Worm (Caenorhabditis elegans): ENCODE measurements around the gene str-182.
A peak's percentile ranks its signal among the peaks of the same experiment; 100 is the strongest.

str-182 gene

DNA sequence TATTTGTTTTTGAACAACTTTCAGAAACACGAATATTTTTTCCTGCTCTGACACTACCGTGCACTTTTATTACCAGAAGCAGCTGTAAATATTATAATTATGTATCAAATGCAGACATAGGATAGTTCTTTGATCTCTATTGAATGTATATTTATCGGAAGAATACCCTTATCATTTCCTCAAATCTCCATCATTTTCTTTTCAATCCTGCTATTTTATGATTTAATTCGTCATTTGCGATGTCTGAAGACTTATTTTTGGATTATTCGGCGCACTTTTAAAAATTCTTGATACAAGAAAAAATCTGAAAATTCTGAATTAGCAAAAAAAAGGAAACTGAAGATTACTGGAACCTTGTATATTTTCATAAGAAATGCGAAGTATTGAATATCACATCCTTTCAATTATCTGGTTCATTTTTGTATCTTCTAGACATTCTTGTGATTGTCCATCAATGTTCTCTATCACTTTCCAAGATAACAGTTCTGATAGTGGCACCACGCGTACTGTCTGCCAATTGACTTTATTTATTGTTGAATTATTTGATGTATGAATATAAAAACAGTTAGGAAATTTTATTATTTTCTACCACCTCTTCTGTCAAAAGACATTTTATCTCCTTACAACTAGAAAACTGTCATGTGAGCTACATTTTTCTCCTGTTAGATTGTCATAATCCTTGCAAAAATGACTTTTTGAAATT is 10.9 kb upstream of the str-182 start:
- TF ChIP-seq nfya-1 (tag; optimal IDR thresholded peaks at IDR 0.05; ENCODE audit: insufficient read depth): no peak
- peak; percentile 68 for TF ChIP-seq elt-2 (tag; optimal IDR thresholded peaks at IDR 0.05)
- TF ChIP-seq pqm-1 (tag; optimal IDR thresholded peaks at IDR 0.05): peak; percentile 2

DNA sequence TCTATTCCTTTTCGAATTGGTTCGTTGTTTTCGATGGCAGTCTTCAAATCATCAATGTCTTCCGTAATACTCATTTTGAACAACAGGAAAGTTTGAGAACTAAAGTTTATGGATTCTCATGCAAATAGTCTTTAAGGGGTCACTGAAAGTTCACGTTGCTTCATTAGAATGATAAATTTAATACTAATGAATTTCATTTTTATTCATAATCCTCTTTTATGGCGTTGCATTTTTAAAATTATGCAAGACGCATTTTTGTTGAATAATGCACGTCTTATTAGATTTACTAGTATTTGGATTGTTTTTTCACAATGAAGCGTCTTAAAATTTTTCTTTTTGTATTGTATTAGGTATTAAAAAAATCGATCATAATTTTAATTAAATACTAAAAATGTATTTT is 9.9 kb upstream of the str-182 start, which contains the start of gene C12D8.9:
Gene C12D8.9, minus strand, starts transcription at position 101 of the 400 bp plus-strand sequence.
- no peak for TF ChIP-seq nhr-23 (tag; optimal IDR thresholded peaks at IDR 0.05)
- no peak for TF ChIP-seq sea-2 (GFP tag; optimal IDR thresholded peaks at IDR 0.05)
- TF ChIP-seq nfya-1 (tag; optimal IDR thresholded peaks at IDR 0.05; ENCODE audit: insufficient read depth): no peak
- no peak for TF ChIP-seq nhr-11 (tag; optimal IDR thresholded peaks at IDR 0.05)
- TF ChIP-seq aly-2 (tag; optimal IDR thresholded peaks at IDR 0.05): no peak
- no peak for TF ChIP-seq pha-4 (tag; optimal IDR thresholded peaks at IDR 0.05)
- no peak for TF ChIP-seq tbx-2 (tag; optimal IDR thresholded peaks at IDR 0.05)
- TF ChIP-seq nhr-76 (tag; optimal IDR thresholded peaks at IDR 0.05): no peak
- no peak for TF ChIP-seq nhr-77 (tag; optimal IDR thresholded peaks at IDR 0.05)
- TF ChIP-seq fos-1 (tag; optimal IDR thresholded peaks at IDR 0.05): no peak

DNA sequence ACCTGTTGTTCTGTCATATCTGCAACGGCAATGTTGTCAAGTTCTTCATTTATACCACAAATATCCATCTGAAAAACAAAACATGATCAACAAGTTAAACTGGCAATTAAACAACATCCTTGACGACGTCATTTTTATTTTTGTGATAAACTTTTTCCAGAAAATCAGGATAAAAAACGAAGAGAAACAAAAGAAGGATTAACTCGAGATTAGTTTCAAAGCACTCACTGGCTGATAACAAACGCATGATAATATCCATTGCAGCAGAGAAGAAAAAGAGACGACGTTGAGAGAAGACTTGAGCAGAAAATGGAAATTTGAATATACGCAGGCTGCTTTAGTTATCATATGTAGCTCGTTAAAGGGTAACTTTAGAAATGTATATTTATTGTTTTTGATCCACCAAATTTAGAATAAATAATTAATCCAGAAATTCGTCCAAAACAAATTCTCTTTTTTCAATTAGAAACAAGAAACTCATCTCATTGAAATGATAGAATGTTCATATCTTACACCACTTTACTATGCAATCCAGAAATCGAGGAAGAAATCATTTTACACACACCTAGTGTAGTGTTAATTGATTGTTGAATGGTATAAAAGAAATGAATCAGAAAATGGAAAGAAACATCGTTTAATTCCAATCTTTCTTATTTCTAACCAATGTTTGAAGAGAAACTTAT is 8.0 kb upstream of the str-182 start, which contains the start of the genes C12D8.21 and col-148:
Gene C12D8.21, minus strand, starts transcription at position 68 of the 683 bp plus-strand sequence.
Gene col-148, plus strand, starts transcription at position 633 of the 683 bp plus-strand sequence.
- TF ChIP-seq sea-2 (GFP tag; optimal IDR thresholded peaks at IDR 0.05): no peak

DNA sequence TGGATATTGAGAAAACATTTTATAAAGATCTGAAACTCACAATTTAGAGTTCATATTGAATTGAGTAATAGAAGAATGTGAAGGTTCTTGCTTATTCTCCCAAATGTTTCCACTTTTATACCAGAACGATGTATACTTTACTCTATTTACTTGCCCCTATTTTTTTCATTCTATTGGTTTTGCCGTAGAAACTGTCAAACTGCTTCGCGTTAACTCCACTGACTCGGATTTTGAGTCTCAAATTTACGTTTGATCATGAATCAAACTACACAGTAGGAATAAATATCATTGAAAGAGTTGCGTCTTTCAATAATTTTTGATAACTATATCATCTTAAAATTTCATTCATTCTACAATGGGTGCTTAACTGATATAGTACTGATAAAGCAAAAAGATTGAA is 6.6 kb upstream of the str-182 start, which contains the start of gene fipr-8:
Gene fipr-8, minus strand, starts transcription at position 101 of the 400 bp plus-strand sequence.
- TF ChIP-seq daf-12 (tag; optimal IDR thresholded peaks at IDR 0.05) (no peak), pqm-1 (tag; optimal IDR thresholded peaks at IDR 0.05) (no peak), nhr-67 (tag; optimal IDR thresholded peaks at IDR 0.05) (no peak), fos-1 (tag; optimal IDR thresholded peaks at IDR 0.05) (no peak), ceh-28 (tag; optimal IDR thresholded peaks at IDR 0.05) (no peak), nhr-28 (tag; optimal IDR thresholded peaks at IDR 0.05) (no peak), nhr-43 (tag; optimal IDR thresholded peaks at IDR 0.05; ENCODE audit: poor library complexity, severe bottlenecking) (no peak), nhr-237 (tag; optimal IDR thresholded peaks at IDR 0.05) (no peak), lsy-12 (tag; optimal IDR thresholded peaks at IDR 0.05) (no peak), unc-39 (tag; optimal IDR thresholded peaks at IDR 0.05) (no peak), ceh-16 (tag; optimal IDR thresholded peaks at IDR 0.05) (no peak), ZK546.5 (tag; optimal IDR thresholded peaks at IDR 0.05) (no peak), nhr-25 (tag; optimal IDR thresholded peaks at IDR 0.05) (no peak), fkh-2 (tag; optimal IDR thresholded peaks at IDR 0.05) (no peak), hmg-11 (tag; optimal IDR thresholded peaks at IDR 0.05) (no peak), ceh-82 (tag; optimal IDR thresholded peaks at IDR 0.05) (no peak)

DNA sequence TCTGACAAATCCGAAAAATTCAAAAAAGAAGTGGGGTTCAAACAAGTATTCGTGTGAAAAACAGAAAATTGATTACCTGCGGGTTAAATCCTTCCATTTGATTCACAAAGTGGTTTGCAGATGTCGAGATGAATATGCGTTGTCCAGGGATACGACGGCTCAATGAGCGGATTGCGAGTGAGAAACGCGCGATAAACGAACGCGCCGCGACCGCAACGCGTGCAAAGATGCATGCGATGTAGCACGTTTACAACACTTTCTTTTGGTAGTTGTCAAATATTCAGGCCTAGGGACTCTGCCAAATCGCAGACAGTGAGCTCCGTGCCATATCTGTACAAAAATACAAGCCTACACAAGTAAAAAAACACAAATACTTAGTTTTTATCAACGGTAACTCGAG is 5.4 kb upstream of the str-182 start, which contains the start of gene fubl-1:
Gene fubl-1, minus strand, starts transcription at position 202 of the 400 bp plus-strand sequence.
- no peak for TF ChIP-seq egl-5 (tag; optimal IDR thresholded peaks at IDR 0.05)
- TF ChIP-seq elt-2 (tag; optimal IDR thresholded peaks at IDR 0.05): peak; percentile 2
- no peak for TF ChIP-seq R02D3.7 (tag; optimal IDR thresholded peaks at IDR 0.05)
- peak; percentile 9 for TF ChIP-seq hmg-11 (tag; optimal IDR thresholded peaks at IDR 0.05)
- peak; percentile 6 for TF ChIP-seq pha-4 (tag; optimal IDR thresholded peaks at IDR 0.05)
- no peak for TF ChIP-seq fkh-2 (tag; optimal IDR thresholded peaks at IDR 0.05)
- peak; percentile 61 for TF ChIP-seq lin-39 (tag; optimal IDR thresholded peaks at IDR 0.05)
- TF ChIP-seq ama-1 (optimal IDR thresholded peaks at IDR 0.05): peak; percentile 39
- no peak for TF ChIP-seq nhr-11 (tag; optimal IDR thresholded peaks at IDR 0.05)
- TF ChIP-seq nhr-76 (tag; optimal IDR thresholded peaks at IDR 0.05): no peak
- TF ChIP-seq nhr-23 (tag; optimal IDR thresholded peaks at IDR 0.05): no peak
- TF ChIP-seq lin-15B (tag; optimal IDR thresholded peaks at IDR 0.05): peak; percentile 73
- peak; percentile 50 for TF ChIP-seq nfya-1 (tag; optimal IDR thresholded peaks at IDR 0.05; ENCODE audit: insufficient read depth)
- no peak for TF ChIP-seq zag-1 (tag; optimal IDR thresholded peaks at IDR 0.05)
